Fruit fly (Drosophila melanogaster): ENCODE data around the gene Rlb1.

DNA sequence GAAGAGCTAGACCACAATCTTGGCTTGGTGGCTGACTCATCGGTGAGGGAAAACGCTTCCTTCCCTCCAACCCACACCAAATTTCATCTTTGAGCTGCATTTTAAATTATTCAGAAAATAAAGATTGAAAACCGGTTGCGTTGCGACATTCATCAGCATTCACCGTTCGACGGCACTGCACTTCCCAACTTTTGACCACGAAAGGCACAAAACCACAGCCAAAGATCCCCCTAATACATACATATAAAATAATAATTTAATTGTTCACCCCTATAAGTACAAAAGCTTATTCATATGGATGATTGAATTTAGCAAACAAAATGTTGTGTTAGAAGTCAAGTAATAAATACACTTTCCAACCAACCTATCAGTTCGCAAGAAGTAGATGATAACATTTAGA lies 13.9 kb upstream of the Rlb1 start:
- TF ChIP-seq h (optimal IDR thresholded peaks at IDR 0.05), result no peak
- TF ChIP-seq psq (optimal IDR thresholded peaks at IDR 0.05), result no peak
- no peak for TF ChIP-seq ttk (optimal IDR thresholded peaks at IDR 0.05)
- no peak for TF ChIP-seq Myc (optimal IDR thresholded peaks at IDR 0.05)
- TF ChIP-seq Sin3A (optimal IDR thresholded peaks at IDR 0.05), result no peak
- no peak for TF ChIP-seq insv (optimal IDR thresholded peaks at IDR 0.05)
